Worm (Caenorhabditis elegans) whole organism, L4/young adult: Measurements from ENCODE around the gene C15F1.2.

Source experiments
- W03F9.2 ChIP-seq: fragments of 150-350 bp; optimal IDR thresholded peaks from 2 replicates; lab custom pipeline; 2014; ENCODE audit warnings: missing biosample characterization, missing genetic modification characterization
- dao-5 ChIP-seq: sonication (generic microtip); optimal IDR thresholded peaks from 2 replicates; lab custom pipeline; 2016; ENCODE audit warnings: missing genotype, missing genetic modification characterization, moderate library complexity, missing compliant biosample characterization
- him-1 ChIP-seq: sonication (generic microtip); optimal IDR thresholded peaks from 2 replicates; lab custom pipeline; 2016; ENCODE audit warnings: missing genotype, missing genetic modification reagents, missing genetic modification characterization, missing compliant biosample characterization

The C15F1.2 gene

ce11 chrII:6995583-6995982, 15.8 kb downstream of the C15F1.2 start:
- TF ChIP-seq him-1 (tag; lab: Kevin White, UChicago), result no peak
- TF ChIP-seq dao-5, result no peak
- TF ChIP-seq W03F9.2 (tag; lab: Kevin White, UChicago), result no peak

- TF ChIP-seq dao-5, result peak; percentile 56
Measured at ce11 chrII:7001405-7001804, 21.7 kb downstream of the C15F1.2 start.

- TF ChIP-seq W03F9.2 (tag; lab: Kevin White, UChicago), result no peak
- TF ChIP-seq him-1 (tag; lab: Kevin White, UChicago), result no peak
- no peak for TF ChIP-seq dao-5
Measured at ce11 chrII:7002956-7003357, 23.2 kb downstream of the C15F1.2 start.

ce11 chrII:7012592-7012991, 32.8 kb downstream of the C15F1.2 start, which contains the start of gene sqv-7:
sqv-7 (minus strand) TSS chrII:7012692.
- TF ChIP-seq dao-5, result no peak

ce11 chrII:7022370-7023001, 42.7 kb downstream of the C15F1.2 start, which contains the start of the genes lst-6 and lst-5:
lst-6 (minus strand) TSS chrII:7022509.
lst-5 (plus strand) TSS chrII:7022913.
- TF ChIP-seq dao-5, result no peak
- no peak for TF ChIP-seq him-1 (tag; lab: Kevin White, UChicago)
- TF ChIP-seq W03F9.2 (tag; lab: Kevin White, UChicago), result no peak

- no peak for TF ChIP-seq him-1 (tag; lab: Kevin White, UChicago)
- peak; percentile 28 for TF ChIP-seq W03F9.2 (tag; lab: Kevin White, UChicago)
Measured at ce11 chrII:7024897-7025852, 45.4 kb downstream of the C15F1.2 start, which contains the start of gene znf-598. znf-598 (plus strand) TSS chrII:7025802.

ce11 chrII:7029524-7029923, 49.8 kb downstream of the C15F1.2 start:
- TF ChIP-seq W03F9.2 (tag; lab: Kevin White, UChicago), result no peak
- no peak for TF ChIP-seq dao-5
- TF ChIP-seq him-1 (tag; lab: Kevin White, UChicago), result no peak

ce11 chrII:7031137-7031697, 51.5 kb downstream of the C15F1.2 start:
- TF ChIP-seq dao-5, result no peak
- TF ChIP-seq him-1 (tag; lab: Kevin White, UChicago), result no peak
- TF ChIP-seq W03F9.2 (tag; lab: Kevin White, UChicago), result no peak

- TF ChIP-seq him-1 (tag; lab: Kevin White, UChicago), result no peak
- no peak for TF ChIP-seq W03F9.2 (tag; lab: Kevin White, UChicago)
- no peak for TF ChIP-seq dao-5
Measured at ce11 chrII:7037659-7038342, 58.0 kb downstream of the C15F1.2 start, which contains the start of gene cin-4. cin-4 (plus strand) TSS chrII:7038292.
